Fruit fly (Drosophila melanogaster) whole organism, embryonic: ENCODE results near the gene Kal1.

Experiments
- B-H2 ChIP-seq: fragments of 200-800 bp; sonication (Bioruptor generic); optimal IDR thresholded peaks from 2 replicates; lab custom pipeline; 2018; ENCODE audit warnings: missing biosample characterization, mild to moderate bottlenecking, missing genetic modification characterization
- Bdp1 ChIP-seq: fragments of 200-800 bp; sonication (Bioruptor generic); optimal IDR thresholded peaks from 3 replicates; lab custom pipeline; 2016; ENCODE audit warnings: missing biosample characterization, missing genetic modification characterization
- CG10462 ChIP-seq: fragments of 200-800 bp; sonication (Bioruptor generic); optimal IDR thresholded peaks from 2 replicates; lab custom pipeline; 2016; ENCODE audit warnings: missing biosample characterization, missing genetic modification characterization
- CG10565 ChIP-seq: fragments of 200-800 bp; sonication (Bioruptor generic); optimal IDR thresholded peaks from 3 replicates; lab custom pipeline; 2016; ENCODE audit warnings: missing biosample characterization, mild to moderate bottlenecking, missing genetic modification characterization
- CG11247 ChIP-seq: fragments of 200-800 bp; sonication (Bioruptor generic); IDR thresholded peaks from 2 replicates; pipeline ENCODE4 v1.3.6; 2022; ENCODE audit warnings: missing biosample characterization, missing genetic modification characterization
- CG11695 ChIP-seq: fragments of 200-800 bp; sonication (Bioruptor generic); IDR thresholded peaks from 3 replicates; pipeline ENCODE4 v1.3.6; 2022; ENCODE audit warnings: missing biosample characterization, missing genetic modification characterization
- CG11696 ChIP-seq: fragments of 200-800 bp; sonication (Bioruptor generic); IDR thresholded peaks from 2 replicates; pipeline ENCODE4 v1.3.6; 2022; ENCODE audit warnings: missing biosample characterization, missing genetic modification characterization
- CG12744 ChIP-seq: fragments of 200-800 bp; sonication (Bioruptor generic); optimal IDR thresholded peaks from 2 replicates; lab custom pipeline; 2016; ENCODE audit warnings: missing biosample characterization, missing genetic modification characterization
- CG14860 ChIP-seq: fragments of 200-800 bp; sonication (Bioruptor generic); IDR thresholded peaks from 3 replicates; pipeline ENCODE4 v1.3.6; 2022; ENCODE audit warnings: missing biosample characterization, missing genetic modification characterization; ENCODE audit not compliant: partially characterized antibody
- CG1792 ChIP-seq: fragments of 200-800 bp; sonication (Bioruptor generic); optimal IDR thresholded peaks from 2 replicates; lab custom pipeline; 2016; ENCODE audit warnings: missing biosample characterization, missing genetic modification characterization
- CG1832 ChIP-seq: fragments of 200-800 bp; sonication (Bioruptor generic); optimal IDR thresholded peaks from 2 replicates; lab custom pipeline; 2017; ENCODE audit warnings: missing biosample characterization, mild to moderate bottlenecking, missing genetic modification characterization, inconsistent platforms
- CG30020 ChIP-seq: fragments of 200-800 bp; optimal IDR thresholded peaks from 2 replicates; lab custom pipeline; 2019; ENCODE audit warnings: missing biosample characterization, mild to moderate bottlenecking, missing genetic modification characterization, moderate library complexity
- CG3163 ChIP-seq: fragments of 200-800 bp; sonication (Bioruptor generic); optimal IDR thresholded peaks from 3 replicates; lab custom pipeline; 2016; ENCODE audit warnings: missing biosample characterization, missing genetic modification characterization
- CG3281 ChIP-seq: fragments of 200-800 bp; sonication (Bioruptor generic); optimal IDR thresholded peaks from 3 replicates; lab custom pipeline; 2017; ENCODE audit warnings: missing biosample characterization, mild to moderate bottlenecking, missing genetic modification characterization
- CG3726 ChIP-seq: fragments of 200-800 bp; sonication (Bioruptor generic); IDR thresholded peaks from 3 replicates; pipeline ENCODE4, ENCODE4 v1.3.6; 2022; ENCODE audit warnings: missing biosample characterization, missing genetic modification characterization
- CG3847 ChIP-seq: fragments of 200-800 bp; sonication (Bioruptor generic); IDR thresholded peaks from 2 replicates; pipeline ENCODE4 v1.3.6; 2022; ENCODE audit warnings: missing biosample characterization, missing genetic modification characterization
- CG3995 ChIP-seq: fragments of 200-800 bp; sonication (Bioruptor generic); optimal IDR thresholded peaks from 3 replicates; lab custom pipeline; 2016; ENCODE audit warnings: missing biosample characterization, missing genetic modification characterization
- CG4617 ChIP-seq: fragments of 200-800 bp; sonication (Bioruptor generic); optimal IDR thresholded peaks from 3 replicates; lab custom pipeline; 2016; ENCODE audit warnings: missing biosample characterization, missing genetic modification characterization, borderline replicate concordance
- CG4820 ChIP-seq: fragments of 200-800 bp; sonication (Bioruptor generic); optimal IDR thresholded peaks from 3 replicates; lab custom pipeline; 2016; ENCODE audit warnings: missing biosample characterization, missing genetic modification characterization
- CG5180 ChIP-seq: fragments of 200-800 bp; sonication (Bioruptor generic); optimal IDR thresholded peaks from 3 replicates; lab custom pipeline; 2017; ENCODE audit warnings: missing biosample characterization, missing genetic modification characterization, mild to moderate bottlenecking, moderate library complexity, missing genetic modification reagents
- CG6689 ChIP-seq: fragments of 200-800 bp; sonication (Bioruptor generic); IDR thresholded peaks from 2 replicates; pipeline ENCODE4 v1.3.6; 2022; ENCODE audit warnings: missing biosample characterization, missing genetic modification characterization
- CG7372 ChIP-seq: fragments of 200-800 bp; sonication (Bioruptor generic); IDR thresholded peaks from 2 replicates; pipeline ENCODE4 v1.3.6; 2022; ENCODE audit warnings: missing biosample characterization, missing genetic modification characterization
- CG7556 ChIP-seq: fragments of 200-800 bp; sonication (Bioruptor generic); optimal IDR thresholded peaks from 2 replicates; lab custom pipeline; 2017; ENCODE audit warnings: missing biosample characterization, mild to moderate bottlenecking, missing genetic modification characterization
- CG7839 ChIP-seq: fragments of 200-800 bp; sonication (Bioruptor generic); optimal IDR thresholded peaks from 3 replicates; lab custom pipeline; 2018; ENCODE audit warnings: missing biosample characterization, mild to moderate bottlenecking, missing genetic modification characterization, moderate library complexity
- Dbx ChIP-seq: fragments of 200-800 bp; sonication (Bioruptor generic); IDR thresholded peaks from 3 replicates; pipeline ENCODE4 v1.3.6; 2022; ENCODE audit warnings: missing biosample characterization, missing genetic modification characterization
- Dp ChIP-seq: fragments of 200-800 bp; sonication (Bioruptor generic); optimal IDR thresholded peaks from 2 replicates; lab custom pipeline; 2018; ENCODE audit warnings: missing biosample characterization, mild to moderate bottlenecking, missing genetic modification characterization, moderate library complexity
- Dref ChIP-seq: fragments of 200-800 bp; sonication (Bioruptor generic); IDR thresholded peaks from 2 replicates; pipeline ENCODE4 v1.3.6; 2022; ENCODE audit warnings: missing biosample characterization, missing genetic modification characterization
- H15 ChIP-seq: fragments of 200-800 bp; sonication (Bioruptor generic); IDR thresholded peaks from 3 replicates; pipeline ENCODE4 v1.3.6; 2022; ENCODE audit warnings: missing biosample characterization, missing genetic modification characterization
- HmgD ChIP-seq: fragments of 200-800 bp; sonication (Bioruptor generic); optimal IDR thresholded peaks from 3 replicates; lab custom pipeline; 2016; ENCODE audit warnings: missing biosample characterization, missing genetic modification characterization
- Hmr ChIP-seq: fragments of 200-800 bp; sonication (Bioruptor generic); optimal IDR thresholded peaks from 3 replicates; lab custom pipeline; 2017; ENCODE audit warnings: mild to moderate bottlenecking, missing biosample characterization, missing genetic modification reagents, missing genetic modification characterization
- MTF-1 ChIP-seq: fragments of 200-800 bp; sonication (Bioruptor generic); optimal IDR thresholded peaks from 2 replicates; lab custom pipeline; 2018; ENCODE audit warnings: missing biosample characterization, mild to moderate bottlenecking, missing genetic modification characterization, borderline replicate concordance
- Mad ChIP-seq: fragments of 200-800 bp; sonication (Bioruptor generic); optimal IDR thresholded peaks from 2 replicates; lab custom pipeline; 2016; ENCODE audit warnings: missing biosample characterization, missing genetic modification characterization
- NK7.1 ChIP-seq: fragments of 200-800 bp; sonication (Bioruptor generic); optimal IDR thresholded peaks from 3 replicates; lab custom pipeline; 2016; ENCODE audit warnings: missing biosample characterization, missing genetic modification characterization
- Pdp1 ChIP-seq, 2 experiments: fragments of 200-800 bp; sonication (Bioruptor generic); optimal IDR thresholded peaks; 3 replicates each; lab custom pipeline; 2016; ENCODE audit warnings: missing biosample characterization in 2 of 2, missing genetic modification characterization in 2 of 2, mild to moderate bottlenecking in 1 of 2, moderate library complexity in 1 of 2
- Rfx ChIP-seq: fragments of 200-800 bp; sonication (Bioruptor generic); IDR thresholded peaks from 2 replicates; pipeline ENCODE4 v1.3.6; 2022; ENCODE audit warnings: missing biosample characterization, missing genetic modification characterization
- Scr ChIP-seq: fragments of 200-800 bp; sonication (Bioruptor generic); IDR thresholded peaks from 2 replicates; pipeline ENCODE4 v1.3.6; 2022; ENCODE audit warnings: missing biosample characterization, missing genetic modification characterization; ENCODE audit not compliant: partially characterized antibody
- Stat92E ChIP-seq, 3 experiments: fragments of >200 bp in 2 of 3; fragments of 200-800 bp in 1 of 3; sonication (Bioruptor generic) in 1 of 3; optimal IDR thresholded peaks; 2 replicates each; lab custom pipeline; 2017 to 2019; ENCODE audit warnings: missing biosample characterization in 3 of 3, missing genetic modification characterization in 3 of 3, mild to moderate bottlenecking in 1 of 3, moderate library complexity in 1 of 3
- ab ChIP-seq: fragments of 200-800 bp; sonication (Bioruptor generic); optimal IDR thresholded peaks from 2 replicates; lab custom pipeline; 2016; ENCODE audit warnings: missing biosample characterization, missing genetic modification characterization
- bcd ChIP-seq: fragments of 200-800 bp; sonication (Bioruptor generic); optimal IDR thresholded peaks from 2 replicates; lab custom pipeline; 2017; ENCODE audit warnings: missing biosample characterization, mild to moderate bottlenecking, missing genetic modification characterization
- chif ChIP-seq, 2 experiments: fragments of 200-800 bp; sonication (Bioruptor generic); optimal IDR thresholded peaks; 3 replicates each; lab custom pipeline; 2016; ENCODE audit warnings: missing biosample characterization in 2 of 2, missing genetic modification characterization in 2 of 2
- emc ChIP-seq: fragments of 200-800 bp; sonication (Bioruptor generic); optimal IDR thresholded peaks from 2 replicates; lab custom pipeline; 2016; ENCODE audit warnings: missing biosample characterization, missing genetic modification characterization
- ems ChIP-seq: fragments of 200-800 bp; sonication (Bioruptor generic); optimal IDR thresholded peaks from 3 replicates; lab custom pipeline; 2016; ENCODE audit warnings: missing biosample characterization, missing genetic modification characterization
- fd96Cb ChIP-seq: fragments of 200-800 bp; sonication (Bioruptor generic); optimal IDR thresholded peaks from 2 replicates; lab custom pipeline; 2018; ENCODE audit warnings: missing biosample characterization, mild to moderate bottlenecking, missing genetic modification characterization, moderate library complexity
- hbn ChIP-seq: fragments of 200-800 bp; sonication (Bioruptor generic); IDR thresholded peaks from 2 replicates; pipeline ENCODE4 v1.3.6; 2022; ENCODE audit warnings: missing biosample characterization, missing genetic modification characterization; ENCODE audit not compliant: partially characterized antibody
- insv ChIP-seq, 2 experiments: fragments of 200-800 bp; sonication (Bioruptor generic); optimal IDR thresholded peaks; 3 replicates each; lab custom pipeline; 2016 to 2018; ENCODE audit warnings: missing biosample characterization in 2 of 2, missing genetic modification characterization in 2 of 2
- kah ChIP-seq: fragments of 200-800 bp; sonication (Bioruptor generic); optimal IDR thresholded peaks from 2 replicates; lab custom pipeline; 2018; ENCODE audit warnings: missing biosample characterization, mild to moderate bottlenecking, missing genetic modification characterization
- pan ChIP-seq, 4 experiments: fragments of >200 bp in 3 of 4; fragments of 200-800 bp in 1 of 4; sonication (Bioruptor generic) in 1 of 4; optimal IDR thresholded peaks in 3 of 4; IDR thresholded peaks in 1 of 4; 2 replicates each; pipeline versions ENCODE4 v1.3.6 to Lab custom; 2017 to 2022; ENCODE audit warnings: missing biosample characterization in 2 of 4, missing genetic modification characterization in 2 of 4, mixed read lengths in 1 of 4
- row ChIP-seq: fragments of 200-800 bp; sonication (Bioruptor generic); IDR thresholded peaks from 3 replicates; pipeline ENCODE4 v1.3.6; 2022; ENCODE audit warnings: missing biosample characterization, missing genetic modification characterization
- sob ChIP-seq: fragments of 200-800 bp; sonication (Bioruptor generic); IDR thresholded peaks from 2 replicates; pipeline ENCODE4 v1.3.6; 2022; ENCODE audit warnings: missing biosample characterization, missing genetic modification characterization

Kal1 gene

dm6 chr3R:24108902-24109389 lies 32.2 kb upstream of the Kal1 start, which contains the start of the genes eIF4EHP and CG18428 (continued):
- TF ChIP-seq NK7.1 (peak; percentile 56), CG11695 (GFP tag; lab: Robert Waterston, UW) (no peak), CG14860 (no peak), CG6689 (GFP tag; lab: Robert Waterston, UW) (no peak), CG3847 (GFP tag; lab: Robert Waterston, UW) (no peak), CG7372 (GFP tag; lab: Robert Waterston, UW) (no peak), Rfx (GFP tag; lab: Robert Waterston, UW) (no peak), CG10565 (peak; percentile 85), kah (GFP tag; lab: Kevin White, UChicago) (peak; percentile 98), Scr (GFP tag; lab: Robert Waterston, UW) (no peak), H15 (no peak), Bdp1 (GFP tag; lab: Kevin White, UChicago) (peak; percentile 87), bcd (GFP tag; lab: Kevin White, UChicago) (peak; percentile 100), fd96Cb (tag; lab: Kevin White, UChicago) (peak; percentile 99), Dbx (GFP tag; lab: Robert Waterston, UW) (no peak), CG11247 (no peak), insv (GFP tag; optimal IDR thresholded peaks at IDR 0.05; lab: Kevin White, UChicago) (peak in 1 of 2 experiments; percentile 88), Stat92E (GFP tag; optimal IDR thresholded peaks at IDR 0.05; lab: Kevin White, UChicago) (peak in 1 of 3 experiments; percentile 98), Mad (GFP tag; lab: Kevin White, UChicago) (peak; percentile 84), Dp (GFP tag; lab: Kevin White, UChicago) (peak; percentile 54), Dref (GFP tag; lab: Robert Waterston, UW) (0 out of 2 replicates have a peak, but pooled peaks have one; percentile 33), CG30020 (tag; lab: Kevin White, UChicago) (peak; percentile 95), CG11696 (GFP tag; lab: Robert Waterston, UW) (peak; percentile 94), row (no peak), CG7556 (GFP tag; lab: Kevin White, UChicago) (peak; percentile 99), CG3726 (GFP tag; lab: Robert Waterston, UW) (no peak; the same call in 2 of the 3 replicates), Pdp1 (GFP tag; optimal IDR thresholded peaks at IDR 0.05; lab: Kevin White, UChicago) (peak; percentile 85 to 86), CG4820 (peak; percentile 96), CG1832 (GFP tag; lab: Kevin White, UChicago) (no peak), HmgD (GFP tag; lab: Kevin White, UChicago) (peak; percentile 71), CG5180 (GFP tag; lab: Kevin White, UChicago) (peak; percentile 91), hbn (no peak), ems (peak; percentile 86), CG1792 (GFP tag; lab: Kevin White, UChicago) (peak; percentile 81), ab (GFP tag; lab: Kevin White, UChicago) (peak; percentile 67), CG3281 (GFP tag; lab: Kevin White, UChicago) (peak; percentile 100), CG10462 (GFP tag; lab: Kevin White, UChicago) (peak; percentile 97), CG12744 (GFP tag; lab: Kevin White, UChicago) (peak; percentile 84), Hmr (GFP tag; lab: Kevin White, UChicago) (peak; percentile 99), sob (no peak), CG3995 (GFP tag; lab: Kevin White, UChicago) (peak; percentile 74), B-H2 (GFP tag; lab: Kevin White, UChicago) (peak; percentile 100), pan (optimal IDR thresholded peaks at IDR 0.05; lab: Kevin White, UChicago) (peak in 1 of 2 experiments; percentile 73), pan (GFP tag; optimal IDR thresholded peaks at IDR 0.05 in 1 of 2, IDR thresholded peaks at IDR 0.05 in 1 of 2) (peak in 1 of 2 experiments; percentile 73), emc (GFP tag; lab: Kevin White, UChicago) (peak; percentile 73), CG7839 (tag; lab: Kevin White, UChicago) (peak; percentile 100), CG4617 (GFP tag; lab: Kevin White, UChicago) (peak; percentile 96), chif (GFP tag; optimal IDR thresholded peaks at IDR 0.05; lab: Kevin White, UChicago) (peak; percentile 79 to 88), MTF-1 (GFP tag; lab: Kevin White, UChicago) (peak; percentile 95), CG3163 (GFP tag; lab: Kevin White, UChicago) (peak; percentile 62)
